Fruit fly (Drosophila melanogaster) whole organism, wandering third instar larva: ENCODE data around the gene CG34171.
A peak's percentile ranks its signal among the peaks of the same experiment; 100 is the strongest.

Experiments used
- Abd-B ChIP-seq: fragments of >200 bp; optimal IDR thresholded peaks from 2 replicates; lab custom pipeline; 2017; ENCODE audit warnings: missing biosample characterization, missing genetic modification characterization
- CG32264 ChIP-seq: fragments of 200-800 bp; sonication (Bioruptor generic); optimal IDR thresholded peaks from 2 replicates; lab custom pipeline; 2016; ENCODE audit warnings: missing biosample characterization, missing genetic modification characterization
- CG9705 ChIP-seq: fragments of 200-800 bp; sonication (Bioruptor generic); optimal IDR thresholded peaks from 2 replicates; lab custom pipeline; 2018; ENCODE audit warnings: missing biosample characterization, mild to moderate bottlenecking, missing genetic modification characterization
- Dfd ChIP-seq: fragments of >200 bp; optimal IDR thresholded peaks from 2 replicates; lab custom pipeline; 2017; ENCODE audit warnings: missing biosample characterization, missing genetic modification characterization
- Dif ChIP-seq: fragments of 200-275, 200-300 bp; sonication (Bioruptor generic); optimal IDR thresholded peaks from 2 replicates; lab custom pipeline; 2018; ENCODE audit warnings: missing biosample characterization, missing genetic modification characterization; ENCODE audit not compliant: partially characterized antibody
- GATAd ChIP-seq: sonication (Bioruptor generic); optimal IDR thresholded peaks from 2 replicates; lab custom pipeline; 2016; ENCODE audit warnings: missing biosample characterization, missing genetic modification characterization
- HLH106 ChIP-seq: fragments of 200-800 bp; optimal IDR thresholded peaks from 3 replicates; lab custom pipeline; 2019; ENCODE audit warnings: missing biosample characterization, mild to moderate bottlenecking, missing genetic modification characterization, moderate library complexity
- Hnf4 ChIP-seq: fragments of 200-800 bp; sonication (Bioruptor generic); optimal IDR thresholded peaks from 2 replicates; lab custom pipeline; 2016; ENCODE audit warnings: missing biosample characterization, mild to moderate bottlenecking, missing genetic modification characterization
- Hr78 ChIP-seq: fragments of >200 bp; optimal IDR thresholded peaks from 2 replicates; lab custom pipeline; 2017; ENCODE audit warnings: missing biosample characterization, missing genetic modification characterization
- Hr83 ChIP-seq: fragments of 200-300 bp; sonication (Bioruptor generic); optimal IDR thresholded peaks from 2 replicates; lab custom pipeline; 2016; ENCODE audit warnings: missing biosample characterization, mild to moderate bottlenecking, missing genetic modification characterization, moderate library complexity; ENCODE audit not compliant: poor library complexity, severe bottlenecking
- Jra ChIP-seq: sonication (Bioruptor generic); optimal IDR thresholded peaks from 2 replicates; lab custom pipeline; 2016; ENCODE audit warnings: missing biosample characterization, missing genetic modification characterization
- Mio ChIP-seq: sonication (Bioruptor generic); optimal IDR thresholded peaks from 2 replicates; lab custom pipeline; 2016; ENCODE audit warnings: missing biosample characterization, missing genetic modification characterization
- Myc ChIP-seq: fragments of >200 bp; optimal IDR thresholded peaks from 2 replicates; lab custom pipeline; 2017
- N ChIP-seq: fragments of >200 bp; optimal IDR thresholded peaks from 2 replicates; lab custom pipeline; 2018; ENCODE audit warnings: missing biosample characterization, missing external identifiers, missing genetic modification characterization
- OdsH ChIP-seq: fragments of 200-800 bp; sonication (Bioruptor generic); optimal IDR thresholded peaks from 2 replicates; lab custom pipeline; 2016; ENCODE audit warnings: missing biosample characterization, mild to moderate bottlenecking, missing genetic modification characterization
- Rel ChIP-seq, 2 experiments: fragments of 200-800 bp; sonication (Bioruptor generic) in 1 of 2; optimal IDR thresholded peaks; 2 replicates in 1 of 2; 3 replicates in 1 of 2; lab custom pipeline; 2016 to 2019; ENCODE audit warnings: mild to moderate bottlenecking in 2 of 2, missing biosample characterization in 2 of 2, missing genetic modification characterization in 2 of 2, moderate library complexity in 1 of 2
- Sp1 ChIP-seq: fragments of 200-800 bp; sonication (Bioruptor generic); optimal IDR thresholded peaks from 3 replicates; lab custom pipeline; 2019; ENCODE audit warnings: missing biosample characterization, mild to moderate bottlenecking, missing genetic modification characterization, moderate library complexity
- Vsx2 ChIP-seq: fragments of 200-300, 225-300 bp; sonication (Bioruptor generic); optimal IDR thresholded peaks from 2 replicates; lab custom pipeline; 2018; ENCODE audit warnings: missing biosample characterization, missing genetic modification characterization; ENCODE audit not compliant: partially characterized antibody
- br ChIP-seq: fragments of 200-800 bp; sonication (Bioruptor generic); optimal IDR thresholded peaks from 2 replicates; lab custom pipeline; 2016; ENCODE audit warnings: missing biosample characterization, missing genetic modification characterization
- brk ChIP-seq: fragments of 200-800 bp; sonication (Bioruptor generic); optimal IDR thresholded peaks from 2 replicates; lab custom pipeline; 2016; ENCODE audit warnings: missing biosample characterization, mild to moderate bottlenecking, missing genetic modification characterization
- dl ChIP-seq, 2 experiments: fragments of 175-275, 200-275 bp in 1 of 2; fragments of 200-275 bp in 1 of 2; sonication (Bioruptor generic); optimal IDR thresholded peaks; lab custom pipeline; 2018; ENCODE audit warnings: mild to moderate bottlenecking in 2 of 2, missing biosample characterization in 2 of 2, missing genetic modification characterization in 2 of 2, moderate library complexity in 2 of 2; ENCODE audit not compliant: partially characterized antibody in 2 of 2, insufficient read depth in 1 of 2
- dmrt93B ChIP-seq: fragments of 200-800 bp; sonication (Bioruptor generic); optimal IDR thresholded peaks from 2 replicates; lab custom pipeline; 2018; ENCODE audit warnings: missing biosample characterization, mild to moderate bottlenecking, missing genetic modification characterization
- dsf ChIP-seq: sonication (Bioruptor generic); optimal IDR thresholded peaks from 2 replicates; lab custom pipeline; 2016; ENCODE audit warnings: missing biosample characterization, missing genetic modification characterization, borderline replicate concordance
- ey ChIP-seq: fragments of 200-800 bp; sonication (Bioruptor generic); optimal IDR thresholded peaks from 2 replicates; lab custom pipeline; 2016; ENCODE audit warnings: missing biosample characterization, missing genetic modification characterization
- foxo ChIP-seq, 2 experiments: fragments of 200-800 bp; sonication (Bioruptor generic); optimal IDR thresholded peaks; 2 replicates in 1 of 2; 3 replicates in 1 of 2; lab custom pipeline; 2016 to 2017; ENCODE audit warnings: missing biosample characterization in 2 of 2, missing genetic modification characterization in 2 of 2
- fru ChIP-seq: fragments of 200-800 bp; sonication (Bioruptor generic); optimal IDR thresholded peaks from 3 replicates; lab custom pipeline; 2016; ENCODE audit warnings: missing biosample characterization, mild to moderate bottlenecking, missing genetic modification characterization
- h ChIP-seq: fragments of 200-800 bp; sonication (Bioruptor generic); optimal IDR thresholded peaks from 3 replicates; lab custom pipeline; 2016; ENCODE audit warnings: missing biosample characterization, mild to moderate bottlenecking, missing genetic modification characterization
- jim ChIP-seq: fragments of 175-275, 200-325 bp; sonication (Bioruptor generic); optimal IDR thresholded peaks from 2 replicates; lab custom pipeline; 2016; ENCODE audit warnings: missing biosample characterization, mild to moderate bottlenecking, missing genetic modification characterization
- lola ChIP-seq: fragments of >200 bp; optimal IDR thresholded peaks from 2 replicates; lab custom pipeline; 2017; ENCODE audit warnings: missing biosample characterization, missing genetic modification characterization
- pan ChIP-seq: fragments of >200 bp; optimal IDR thresholded peaks from 2 replicates; lab custom pipeline; 2017
- psq ChIP-seq: fragments of 200-800 bp; sonication (Bioruptor generic); optimal IDR thresholded peaks from 3 replicates; lab custom pipeline; 2017; ENCODE audit warnings: missing biosample characterization, mild to moderate bottlenecking, missing genetic modification characterization, moderate library complexity
- rgr ChIP-seq: fragments of 200-800 bp; sonication (Bioruptor generic); optimal IDR thresholded peaks from 3 replicates; lab custom pipeline; 2016; ENCODE audit warnings: missing biosample characterization, mild to moderate bottlenecking, missing genetic modification characterization
- sage ChIP-seq: fragments of 200-800 bp; sonication (Bioruptor generic); optimal IDR thresholded peaks from 2 replicates; lab custom pipeline; 2016; ENCODE audit warnings: missing biosample characterization, mild to moderate bottlenecking, missing genetic modification characterization
- tai ChIP-seq: sonication (Bioruptor generic); optimal IDR thresholded peaks from 2 replicates; lab custom pipeline; 2016; ENCODE audit warnings: missing biosample characterization, missing genetic modification characterization
- woc ChIP-seq: sonication (Bioruptor generic); optimal IDR thresholded peaks from 2 replicates; lab custom pipeline; 2016; ENCODE audit warnings: missing biosample characterization, mild to moderate bottlenecking, missing genetic modification characterization

The CG34171 gene

DNA sequence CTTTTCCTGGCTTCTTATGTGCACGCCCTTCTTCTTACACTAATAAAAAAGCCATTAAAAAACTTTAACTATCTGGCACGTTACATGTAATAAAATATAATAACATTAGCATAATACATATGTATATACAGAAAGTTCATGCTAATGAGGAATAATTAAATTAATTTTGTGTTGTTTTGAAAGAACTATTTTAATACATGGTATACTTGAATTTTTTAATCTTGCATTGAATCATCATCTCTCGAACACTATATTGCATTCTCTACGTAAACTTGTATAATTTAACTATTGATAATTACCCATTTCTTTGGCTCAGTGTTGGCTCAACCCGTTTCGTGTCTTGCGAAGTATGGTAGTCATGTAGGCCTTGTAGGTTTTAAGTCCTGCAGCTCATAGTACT, 25.6 kb upstream of the CG34171 start:
- no peak for TF ChIP-seq Abd-B (GFP tag; lab: Kevin White, UChicago)
- no peak for TF ChIP-seq tai (GFP tag; lab: Kevin White, UChicago)
- no peak for TF ChIP-seq CG9705 (GFP tag; lab: Kevin White, UChicago)
- peak; percentile 50 for TF ChIP-seq psq (GFP tag; lab: Kevin White, UChicago)
- no peak for TF ChIP-seq lola (GFP tag; lab: Kevin White, UChicago)
- no peak for TF ChIP-seq N
- no peak for TF ChIP-seq pan (lab: Kevin White, UChicago)
- TF ChIP-seq ey (GFP tag; lab: Kevin White, UChicago), result peak; percentile 41
- no peak for TF ChIP-seq Vsx2 (GFP tag; lab: Kevin White, UChicago)
- TF ChIP-seq Hr83 (GFP tag; lab: Kevin White, UChicago), result no peak
- no peak for TF ChIP-seq jim (GFP tag; lab: Kevin White, UChicago)
- no peak for TF ChIP-seq Dfd (GFP tag; lab: Kevin White, UChicago)
- no peak for TF ChIP-seq sage
- TF ChIP-seq GATAd (GFP tag; lab: Kevin White, UChicago), result no peak
- peak; percentile 35 for TF ChIP-seq dmrt93B
- TF ChIP-seq h (GFP tag; lab: Kevin White, UChicago), result peak; percentile 59
- TF ChIP-seq rgr (GFP tag; lab: Kevin White, UChicago), result peak; percentile 49
- TF ChIP-seq fru (GFP tag; lab: Kevin White, UChicago), result peak; percentile 52
- TF ChIP-seq CG32264 (GFP tag; lab: Kevin White, UChicago), result no peak
- peak; percentile 15 for TF ChIP-seq br (GFP tag; lab: Kevin White, UChicago)
- TF ChIP-seq foxo (GFP tag; optimal IDR thresholded peaks at IDR 0.05; lab: Kevin White, UChicago), result peak in 1 of 2 experiments; percentile 44
- no peak for TF ChIP-seq Myc (lab: Kevin White, UChicago)
- peak; percentile 41 for TF ChIP-seq woc (GFP tag; lab: Kevin White, UChicago)
- TF ChIP-seq HLH106, result peak; percentile 41
- peak; percentile 40 for TF ChIP-seq OdsH (GFP tag; lab: Kevin White, UChicago)
- peak; percentile 48 for TF ChIP-seq Sp1 (GFP tag; lab: Kevin White, UChicago)

DNA sequence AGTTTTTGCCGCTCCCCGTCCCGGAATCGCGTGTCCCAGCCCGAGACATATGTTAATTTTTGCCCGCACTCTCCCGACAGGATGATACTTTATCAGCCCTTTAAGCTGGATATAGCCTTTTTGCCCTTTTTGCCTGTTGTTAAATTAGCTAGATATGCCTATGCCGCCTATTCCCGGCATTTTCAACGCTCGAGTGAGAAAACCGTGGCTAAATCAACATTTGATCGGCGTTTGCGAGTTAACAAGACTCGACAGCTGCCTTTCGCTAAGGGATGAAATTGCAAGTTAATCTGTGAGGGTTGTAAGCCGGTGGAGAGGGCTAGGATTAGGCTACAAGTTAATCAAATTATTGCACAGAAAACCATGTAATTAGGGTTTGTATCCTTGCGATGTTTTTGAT, 22.8 kb upstream of the CG34171 start:
- TF ChIP-seq sage, result no peak
- no peak for TF ChIP-seq ey (GFP tag; lab: Kevin White, UChicago)
- no peak for TF ChIP-seq woc (GFP tag; lab: Kevin White, UChicago)
- TF ChIP-seq Hnf4 (GFP tag; lab: Kevin White, UChicago), result no peak
- TF ChIP-seq Sp1 (GFP tag; lab: Kevin White, UChicago), result no peak
- TF ChIP-seq h (GFP tag; lab: Kevin White, UChicago), result no peak
- no peak for TF ChIP-seq br (GFP tag; lab: Kevin White, UChicago)
- no peak for TF ChIP-seq Myc (lab: Kevin White, UChicago)
- TF ChIP-seq lola (GFP tag; lab: Kevin White, UChicago), result no peak
- no peak for TF ChIP-seq dl (GFP tag; optimal IDR thresholded peaks at IDR 0.05; lab: Kevin White, UChicago; ENCODE audit: insufficient read depth in 1 of 2, partially characterized antibody in 2 of 2)
- no peak for TF ChIP-seq Jra (GFP tag; lab: Kevin White, UChicago)
- TF ChIP-seq tai (GFP tag; lab: Kevin White, UChicago), result no peak
- TF ChIP-seq Abd-B (GFP tag; lab: Kevin White, UChicago), result no peak

DNA sequence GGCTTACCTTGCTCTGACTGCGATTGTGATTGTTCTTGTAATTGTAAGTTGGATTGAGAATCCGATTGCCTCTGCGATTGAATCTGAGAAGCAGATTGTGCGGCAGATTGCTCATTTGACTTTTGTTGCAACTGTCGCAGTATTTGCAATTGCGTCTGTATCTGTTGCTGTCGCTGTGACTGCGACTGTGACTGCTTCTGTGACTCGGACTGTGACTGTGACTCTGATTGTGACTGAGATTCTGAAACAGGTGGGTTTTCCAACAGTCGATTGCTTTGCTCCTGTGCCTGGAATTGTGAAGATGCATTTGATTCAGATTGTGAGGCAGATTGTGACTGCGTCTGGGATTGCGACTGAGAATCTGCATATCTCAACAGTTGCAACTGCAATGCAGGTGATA, 20.4 kb upstream of the CG34171 start:
- TF ChIP-seq CG9705 (GFP tag; lab: Kevin White, UChicago), result no peak
- no peak for TF ChIP-seq N
- TF ChIP-seq Sp1 (GFP tag; lab: Kevin White, UChicago), result no peak
- no peak for TF ChIP-seq brk (GFP tag; lab: Kevin White, UChicago)
- no peak for TF ChIP-seq Hnf4 (GFP tag; lab: Kevin White, UChicago)
- TF ChIP-seq Abd-B (GFP tag; lab: Kevin White, UChicago), result no peak
- TF ChIP-seq Hr83 (GFP tag; lab: Kevin White, UChicago), result no peak
- no peak for TF ChIP-seq pan (lab: Kevin White, UChicago)

DNA sequence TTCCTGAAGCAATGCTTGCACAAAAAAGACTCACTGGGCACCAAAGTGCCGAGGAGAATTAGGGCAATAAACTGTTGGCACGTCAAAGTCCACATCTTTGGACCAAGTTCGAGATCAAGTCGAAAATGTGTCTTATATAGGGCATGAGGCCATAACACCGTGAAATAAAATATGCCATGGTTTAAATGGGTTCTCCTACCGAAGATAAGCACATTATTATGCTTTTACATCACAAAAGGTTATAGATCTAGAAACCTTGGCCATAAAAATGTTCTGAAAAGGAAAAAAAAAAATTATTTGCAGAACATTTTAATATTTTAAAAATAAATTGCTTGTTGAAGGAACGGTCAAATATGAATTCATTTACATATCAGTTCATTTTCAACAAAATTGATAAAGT, 19.5 kb upstream of the CG34171 start, which contains the start of gene Acp36DE:
TSS of gene Acp36DE (minus strand) at position 101 of the 400 bp plus-strand sequence.
- TF ChIP-seq dsf (no peak), ey (GFP tag; lab: Kevin White, UChicago) (no peak), Dif (no peak), lola (GFP tag; lab: Kevin White, UChicago) (no peak), N (no peak), OdsH (GFP tag; lab: Kevin White, UChicago) (no peak), Rel (GFP tag; optimal IDR thresholded peaks at IDR 0.05; lab: Kevin White, UChicago) (no peak), Rel (tag; optimal IDR thresholded peaks at IDR 0.05; lab: Kevin White, UChicago) (no peak), Mio (GFP tag; lab: Kevin White, UChicago) (no peak), h (GFP tag; lab: Kevin White, UChicago) (no peak), Myc (lab: Kevin White, UChicago) (no peak), CG9705 (GFP tag; lab: Kevin White, UChicago) (no peak), Hr78 (GFP tag; lab: Kevin White, UChicago) (no peak)
